Fruit fly (Drosophila melanogaster): ENCODE results near the gene CG4582.

Gene CG4582

DNA sequence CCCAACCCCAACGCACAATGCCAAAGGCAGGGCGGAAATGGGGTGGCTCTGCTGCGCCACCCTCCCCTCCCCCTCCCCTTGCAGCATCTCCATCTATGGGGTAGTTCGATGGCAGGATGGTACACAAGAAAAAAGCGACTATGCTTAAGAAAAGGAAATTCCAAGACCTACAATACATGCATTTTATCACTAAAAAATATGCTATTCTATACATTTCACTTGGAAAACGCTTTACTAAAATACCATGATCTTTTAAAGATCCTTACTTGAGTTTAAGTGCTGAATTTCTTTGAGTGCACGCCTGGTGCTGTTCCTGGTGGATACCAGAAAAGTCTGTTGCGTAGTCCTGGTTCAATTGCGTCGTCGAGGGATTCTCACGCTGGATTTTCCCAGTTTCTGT, 48.1 kb upstream of the CG4582 start (continued):
- TF ChIP-seq CG9215 (GFP tag; IDR thresholded peaks at IDR 0.05) = peak; percentile 42; the same call in 1 of the 2 replicates
- TF ChIP-seq chm (GFP tag; IDR thresholded peaks at IDR 0.05) = peak; percentile 65; the same call in 1 of the 2 replicates
- no peak for TF ChIP-seq CG9876 (GFP tag; optimal IDR thresholded peaks at IDR 0.05)
- TF ChIP-seq da (GFP tag; optimal IDR thresholded peaks at IDR 0.05) = no peak
- TF ChIP-seq Dfd (GFP tag; optimal IDR thresholded peaks at IDR 0.05) = no peak
- peak; percentile 34 for TF ChIP-seq chn (GFP tag; optimal IDR thresholded peaks at IDR 0.05)
- peak; percentile 33 for TF ChIP-seq dmrt11E (tag; optimal IDR thresholded peaks at IDR 0.05)
- no peak for TF ChIP-seq fru (optimal IDR thresholded peaks at IDR 0.05)
- peak; percentile 65; the same call in 2 of the 3 replicates for TF ChIP-seq H15 (GFP tag; IDR thresholded peaks at IDR 0.05)
- TF ChIP-seq shn (GFP tag; optimal IDR thresholded peaks at IDR 0.05) = peak; percentile 21
- no peak for TF ChIP-seq pita (GFP tag; optimal IDR thresholded peaks at IDR 0.05)
- no peak for TF ChIP-seq Hr39 (optimal IDR thresholded peaks at IDR 0.05)
- TF ChIP-seq Ada2b (GFP tag; IDR thresholded peaks at IDR 0.05) = peak; percentile 79
- no peak for TF ChIP-seq CG17912 (GFP tag; optimal IDR thresholded peaks at IDR 0.05)
- TF ChIP-seq Ravus (GFP tag; IDR thresholded peaks at IDR 0.05) = no peak; the same call in 1 of the 2 replicates
- no peak for TF ChIP-seq twi (tag; optimal IDR thresholded peaks at IDR 0.05)
- peak; percentile 20 for TF ChIP-seq CG6654 (GFP tag; optimal IDR thresholded peaks at IDR 0.05)
- TF ChIP-seq CG11247 (GFP tag; IDR thresholded peaks at IDR 0.05) = peak; percentile 49; the same call in 1 of the 2 replicates
- TF ChIP-seq eve (GFP tag; optimal IDR thresholded peaks at IDR 0.05) = no peak
- TF ChIP-seq CG15601 (tag; optimal IDR thresholded peaks at IDR 0.05) = peak; percentile 63
- TF ChIP-seq BEAF-32 (GFP tag; optimal IDR thresholded peaks at IDR 0.05) = no peak
- 0 out of 2 replicates have a peak, but pooled peaks have one; percentile 22 for TF ChIP-seq rib (GFP tag; IDR thresholded peaks at IDR 0.05)
- no peak for TF ChIP-seq ato (GFP tag; IDR thresholded peaks at IDR 0.05; ENCODE audit: partially characterized antibody)
- TF ChIP-seq CG11085 (GFP tag; IDR thresholded peaks at IDR 0.05) = peak; percentile 44; the same call in 1 of the 2 replicates
- TF ChIP-seq GATAe (GFP tag; conservative IDR thresholded peaks at IDR 0.05) = no peak
- TF ChIP-seq CG42726 (GFP tag; IDR thresholded peaks at IDR 0.05; ENCODE audit: partially characterized antibody) = no peak
- no peak for TF ChIP-seq hbn (GFP tag; IDR thresholded peaks at IDR 0.05; ENCODE audit: partially characterized antibody)
- TF ChIP-seq Meics (GFP tag; optimal IDR thresholded peaks at IDR 0.05) = peak; percentile 62
- peak; percentile 77 for TF ChIP-seq CG10366 (GFP tag; IDR thresholded peaks at IDR 0.05)
- TF ChIP-seq CG17568 (GFP tag; optimal IDR thresholded peaks at IDR 0.05) = peak; percentile 41
- no peak for TF ChIP-seq CG12744 (GFP tag; optimal IDR thresholded peaks at IDR 0.05)
- TF ChIP-seq Hmx (GFP tag; optimal IDR thresholded peaks at IDR 0.05) = no peak
- TF ChIP-seq CG17385 (GFP tag; optimal IDR thresholded peaks at IDR 0.05) = peak; percentile 64
- TF ChIP-seq CG10267 (tag; optimal IDR thresholded peaks at IDR 0.05) = peak; percentile 25
- peak; percentile 72 for TF ChIP-seq sob (GFP tag; IDR thresholded peaks at IDR 0.05)
- TF ChIP-seq CG8089 (GFP tag; optimal IDR thresholded peaks at IDR 0.05) = peak; percentile 23
- TF ChIP-seq sr (GFP tag; IDR thresholded peaks at IDR 0.05) = 0 out of 3 replicates have a peak, but pooled peaks have one; percentile 17
- TF ChIP-seq gt (GFP tag; IDR thresholded peaks at IDR 0.05) = peak; percentile 40; the same call in 1 of the 2 replicates
- TF ChIP-seq CG6765 (GFP tag; optimal IDR thresholded peaks at IDR 0.05) = peak; percentile 48
- no peak for TF ChIP-seq Kr (GFP tag; optimal IDR thresholded peaks at IDR 0.05)
- no peak for TF ChIP-seq peb (GFP tag; IDR thresholded peaks at IDR 0.05)
- peak; percentile 37 for TF ChIP-seq CG8281 (tag; optimal IDR thresholded peaks at IDR 0.05)
- peak; percentile 56 for TF ChIP-seq CG9932 (GFP tag; IDR thresholded peaks at IDR 0.05)
- no peak for TF ChIP-seq abd-A (tag; optimal IDR thresholded peaks at IDR 0.05)
- no peak for TF ChIP-seq disco-r (GFP tag; optimal IDR thresholded peaks at IDR 0.05)
- no peak for TF ChIP-seq prd (optimal IDR thresholded peaks at IDR 0.05)
- TF ChIP-seq prd (GFP tag; IDR thresholded peaks at IDR 0.05) = peak; percentile 84
- TF ChIP-seq CG7987 (GFP tag; optimal IDR thresholded peaks at IDR 0.05) = no peak
- TF ChIP-seq CG11398 (GFP tag; optimal IDR thresholded peaks at IDR 0.05) = peak; percentile 25
- TF ChIP-seq Six4 (GFP tag; optimal IDR thresholded peaks at IDR 0.05) = peak; percentile 54
- peak; percentile 44; the same call in 1 of the 2 replicates for TF ChIP-seq klu (GFP tag; IDR thresholded peaks at IDR 0.05)
- peak; percentile 60; the same call in 1 of the 3 replicates for TF ChIP-seq CG6175 (GFP tag; IDR thresholded peaks at IDR 0.05)
